Comparison of ENCODE assay signal across 2 worm cellular contexts in the genomic region with DNA sequence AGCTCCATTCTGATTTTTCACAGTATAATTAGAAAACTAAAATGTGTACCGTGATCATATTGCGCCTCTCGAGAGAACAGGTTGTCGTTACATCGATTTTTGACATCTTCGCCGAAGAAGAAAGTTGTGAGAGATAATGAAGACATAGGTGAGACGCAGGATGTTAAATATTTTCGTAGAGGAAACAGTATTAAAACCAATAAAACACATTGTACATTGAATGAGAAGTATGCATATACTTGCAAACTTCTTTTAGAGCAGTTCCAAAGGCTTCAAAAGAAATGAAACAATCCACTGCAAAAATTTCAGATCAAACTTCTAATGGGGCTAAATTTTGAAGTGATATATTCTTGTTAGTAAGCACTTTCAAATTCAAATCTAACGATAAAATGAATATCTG.
TF ChIP-seq lines count a peak whose summit lies in the region.

A gene (minus strand): TSS at position 101 of the 400 bp plus-strand sequence.

TF ChIP-seq in whole organism, L1 larva, 84 proteins besides CTCF, POLR2A, EP300 and RAD21:
- TF ChIP-seq xbp-1 (tag; optimal IDR thresholded peaks at IDR 0.05; lab: Kevin White, UChicago) (no peak), blmp-1 (tag; optimal IDR thresholded peaks at IDR 0.05; lab: Kevin White, UChicago) (peak; percentile 75)
TF ChIP-seq in whole organism, L1 larva: peak in this region for 1.

TF ChIP-seq in whole organism, L3 larva, 47 proteins besides CTCF, POLR2A, EP300 and RAD21:
- TF ChIP-seq nhr-23 (tag; optimal IDR thresholded peaks at IDR 0.05; lab: Kevin White, UChicago) (peak; percentile 4), nhr-67 (tag; optimal IDR thresholded peaks at IDR 0.05; lab: Kevin White, UChicago) (no peak)
TF ChIP-seq in whole organism, L3 larva: peak in this region for 1.
